Fruit fly (Drosophila melanogaster): ENCODE data around the gene js.
A peak's percentile ranks its signal among the peaks of the same experiment; 100 is the strongest.

Gene js

dm6 chr3R:16334329-16334728 lies 33.8 kb downstream of the js start:
- TF ChIP-seq Eip78C (GFP tag), result peak; percentile 61
- peak; percentile 89 to 94 for TF ChIP-seq ss (GFP tag; optimal IDR thresholded peaks at IDR 0.05)
- peak; percentile 74 for TF ChIP-seq CG9139 (GFP tag; optimal IDR thresholded peaks at IDR 0.05)
- TF ChIP-seq Eip75B (GFP tag; optimal IDR thresholded peaks at IDR 0.05), result no peak
- TF ChIP-seq CG6276 (GFP tag; optimal IDR thresholded peaks at IDR 0.05), result no peak
- TF ChIP-seq Hr39 (GFP tag; optimal IDR thresholded peaks at IDR 0.05), result no peak
- TF ChIP-seq Ets96B (tag; optimal IDR thresholded peaks at IDR 0.05), result peak; percentile 42
- peak; percentile 37 for TF ChIP-seq dsx (GFP tag; optimal IDR thresholded peaks at IDR 0.05; ENCODE audit: poor library complexity, severe bottlenecking)
- peak; percentile 49 for TF ChIP-seq CG6808 (GFP tag; optimal IDR thresholded peaks at IDR 0.05)
- no peak for TF ChIP-seq CG15336 (GFP tag; IDR thresholded peaks at IDR 0.05)
- TF ChIP-seq topi (GFP tag; optimal IDR thresholded peaks at IDR 0.05), result no peak
- peak; percentile 17 for TF ChIP-seq CG10669 (GFP tag; optimal IDR thresholded peaks at IDR 0.05)
- TF ChIP-seq Gug (GFP tag; IDR thresholded peaks at IDR 0.05), result no peak
- TF ChIP-seq spab (GFP tag; optimal IDR thresholded peaks at IDR 0.05), result peak; percentile 24
- TF ChIP-seq esn (GFP tag; optimal IDR thresholded peaks at IDR 0.05), result no peak
- no peak for TF ChIP-seq Met (GFP tag; optimal IDR thresholded peaks at IDR 0.05)

- TF ChIP-seq Ets21C (GFP tag; optimal IDR thresholded peaks at IDR 0.05) (no peak), CG32006 (GFP tag; optimal IDR thresholded peaks at IDR 0.05) (peak; percentile 18), Sox15 (GFP tag; optimal IDR thresholded peaks at IDR 0.05) (no peak), CG6163 (GFP tag; IDR thresholded peaks at IDR 0.05) (peak; percentile 16; the same call in 2 of the 3 replicates), spab (GFP tag; optimal IDR thresholded peaks at IDR 0.05) (peak; percentile 71), Gug (GFP tag; IDR thresholded peaks at IDR 0.05) (no peak), lz (GFP tag; optimal IDR thresholded peaks at IDR 0.05) (peak; percentile 13), fkh (GFP tag; optimal IDR thresholded peaks at IDR 0.05) (peak; percentile 97), Blimp-1 (GFP tag; optimal IDR thresholded peaks at IDR 0.05) (no peak), topi (GFP tag; optimal IDR thresholded peaks at IDR 0.05) (peak; percentile 11), fd85E (GFP tag; optimal IDR thresholded peaks at IDR 0.05) (no peak), CG9139 (GFP tag; optimal IDR thresholded peaks at IDR 0.05) (peak; percentile 56), CG16779 (tag; optimal IDR thresholded peaks at IDR 0.05) (no peak), ss (GFP tag; optimal IDR thresholded peaks at IDR 0.05) (peak; percentile 90 to 92), achi (GFP tag; optimal IDR thresholded peaks at IDR 0.05) (no peak), CG1621 (tag; optimal IDR thresholded peaks at IDR 0.05) (peak; percentile 62), CG3032 (tag; optimal IDR thresholded peaks at IDR 0.05) (peak; percentile 4), Eip93F (GFP tag; optimal IDR thresholded peaks at IDR 0.05) (peak; percentile 56), Sox102F (GFP tag; optimal IDR thresholded peaks at IDR 0.05) (peak; percentile 41), acj6 (GFP tag; optimal IDR thresholded peaks at IDR 0.05) (peak; percentile 13), Hr39 (GFP tag; optimal IDR thresholded peaks at IDR 0.05) (no peak), CG6854 (GFP tag; optimal IDR thresholded peaks at IDR 0.05) (no peak), Smox (GFP tag; optimal IDR thresholded peaks at IDR 0.05) (no peak), eg (GFP tag; IDR thresholded peaks at IDR 0.05) (peak; percentile 8; the same call in 1 of the 3 replicates), Eip75B (GFP tag; optimal IDR thresholded peaks at IDR 0.05) (no peak), Met (GFP tag; optimal IDR thresholded peaks at IDR 0.05) (peak; percentile 60), CG34406 (GFP tag; optimal IDR thresholded peaks at IDR 0.05) (peak; percentile 49), Ets96B (tag; optimal IDR thresholded peaks at IDR 0.05) (no peak), pdm3 (GFP tag; optimal IDR thresholded peaks at IDR 0.05) (no peak), esn (GFP tag; optimal IDR thresholded peaks at IDR 0.05) (peak; percentile 53), CG11902 (GFP tag; optimal IDR thresholded peaks at IDR 0.05) (no peak), CG11762 (GFP tag; optimal IDR thresholded peaks at IDR 0.05; ENCODE audit: insufficient read depth) (no peak), cyc (GFP tag; optimal IDR thresholded peaks at IDR 0.05) (no peak), CG8119 (GFP tag; IDR thresholded peaks at IDR 0.05) (no peak), Eip78C (GFP tag) (peak; percentile 78), CG6808 (GFP tag; optimal IDR thresholded peaks at IDR 0.05) (peak; percentile 41), CG6276 (GFP tag; optimal IDR thresholded peaks at IDR 0.05) (peak; percentile 20), salr (GFP tag; optimal IDR thresholded peaks at IDR 0.05) (peak; percentile 18 to 46), Hr4 (GFP tag; optimal IDR thresholded peaks at IDR 0.05) (no peak), Lpt (GFP tag; optimal IDR thresholded peaks at IDR 0.05) (no peak), CG6792 (GFP tag; optimal IDR thresholded peaks at IDR 0.05) (peak; percentile 26), net (GFP tag; optimal IDR thresholded peaks at IDR 0.05) (no peak), dac (GFP tag; optimal IDR thresholded peaks at IDR 0.05) (no peak), dsx (GFP tag; optimal IDR thresholded peaks at IDR 0.05; ENCODE audit: poor library complexity, severe bottlenecking) (peak; percentile 6), CG11294 (GFP tag; IDR thresholded peaks at IDR 0.05) (no peak)
These were observed 36.2 kb downstream of the js start for dm6 chr3R:16331809-16332343.

Data from whole organism, prepupa.